Worm (Caenorhabditis elegans): ENCODE data around the gene R05H5.3.
A peak's percentile ranks its signal among the peaks of the same experiment; 100 is the strongest.

R05H5.3 gene

DNA sequence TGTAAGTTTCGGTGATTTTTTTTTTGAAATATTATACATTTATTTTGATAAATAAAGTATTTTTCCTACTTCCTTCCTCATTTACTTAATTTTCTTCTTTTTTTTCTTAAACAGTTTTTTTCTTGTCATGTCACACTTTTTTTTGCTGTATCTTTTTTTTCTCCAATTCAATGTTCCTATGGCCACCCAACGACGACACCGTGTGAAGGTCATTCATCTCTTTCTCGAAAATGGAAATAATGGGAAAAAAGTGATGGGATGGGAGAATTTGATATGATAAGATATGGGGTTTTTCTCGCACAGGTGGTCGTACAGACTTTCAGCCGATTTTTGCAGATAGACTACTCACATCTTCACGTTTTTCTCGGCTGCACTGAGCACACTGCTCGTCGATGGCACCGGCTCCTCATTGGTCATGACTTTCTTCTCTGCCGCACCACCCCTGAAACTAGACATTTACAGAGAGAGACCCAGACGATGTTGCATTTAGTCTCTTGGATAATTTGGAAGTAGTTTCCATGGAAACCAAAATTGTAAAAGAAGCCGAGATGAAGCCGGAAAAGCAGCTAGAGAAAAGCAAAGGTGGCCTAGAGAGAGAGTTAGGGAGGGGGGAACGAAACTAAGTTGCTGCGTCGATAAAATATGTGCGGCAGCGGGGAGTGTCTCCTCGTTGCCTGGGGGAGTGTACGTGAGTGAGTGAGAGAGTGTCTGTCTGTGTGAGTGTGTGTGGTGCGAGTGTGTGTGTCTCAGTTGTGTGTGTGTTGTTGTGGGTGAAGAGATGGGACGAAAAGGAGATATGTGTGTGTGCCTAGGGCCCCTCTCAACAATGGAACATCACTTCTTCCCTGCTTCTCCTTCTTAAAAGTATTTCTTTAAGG, 28.3 kb upstream of the R05H5.3 start, which contains the start of gene daf-19 (continued):
- TF ChIP-seq ztf-18 (tag; optimal IDR thresholded peaks at IDR 0.05) = peak; percentile 12
- no peak for TF ChIP-seq nhr-90 (tag; optimal IDR thresholded peaks at IDR 0.05)
- no peak for TF ChIP-seq nhr-179 (tag; optimal IDR thresholded peaks at IDR 0.05)
- TF ChIP-seq mcd-1 (GFP tag; IDR thresholded peaks at IDR 0.05) = no peak; the same call in 1 of the 2 replicates
- TF ChIP-seq ceh-100 (GFP tag; IDR thresholded peaks at IDR 0.05) = no peak; the same call in 1 of the 2 replicates
- peak; percentile 42 for TF ChIP-seq die-1 (tag; optimal IDR thresholded peaks at IDR 0.05)
- TF ChIP-seq rcor-1 (GFP tag; IDR thresholded peaks at IDR 0.05) = 0 out of 2 replicates have a peak, but pooled peaks have one; percentile 29
- no peak; the same call in 1 of the 2 replicates for TF ChIP-seq lir-1 (GFP tag; conservative IDR thresholded peaks at IDR 0.05)
- TF ChIP-seq snpc-4 (GFP tag; optimal IDR thresholded peaks at IDR 0.05) = no peak
- TF ChIP-seq snpc-4 (tag; optimal IDR thresholded peaks at IDR 0.05) = peak in 1 of 4 experiments; percentile 17
- no peak for TF ChIP-seq ztf-22 (GFP tag; optimal IDR thresholded peaks at IDR 0.05)
- no peak for TF ChIP-seq ceh-91 (GFP tag; IDR thresholded peaks at IDR 0.05)
- TF ChIP-seq Y67H2A.10 (GFP tag; conservative IDR thresholded peaks at IDR 0.05) = no peak
- TF ChIP-seq lin-40 (tag; optimal IDR thresholded peaks at IDR 0.05) = peak; percentile 23
- TF ChIP-seq ceh-27 (GFP tag; optimal IDR thresholded peaks at IDR 0.05) = peak; percentile 59
- TF ChIP-seq ekl-4 (GFP tag; IDR thresholded peaks at IDR 0.05) = 0 out of 2 replicates have a peak, but pooled peaks have one; percentile 33

DNA sequence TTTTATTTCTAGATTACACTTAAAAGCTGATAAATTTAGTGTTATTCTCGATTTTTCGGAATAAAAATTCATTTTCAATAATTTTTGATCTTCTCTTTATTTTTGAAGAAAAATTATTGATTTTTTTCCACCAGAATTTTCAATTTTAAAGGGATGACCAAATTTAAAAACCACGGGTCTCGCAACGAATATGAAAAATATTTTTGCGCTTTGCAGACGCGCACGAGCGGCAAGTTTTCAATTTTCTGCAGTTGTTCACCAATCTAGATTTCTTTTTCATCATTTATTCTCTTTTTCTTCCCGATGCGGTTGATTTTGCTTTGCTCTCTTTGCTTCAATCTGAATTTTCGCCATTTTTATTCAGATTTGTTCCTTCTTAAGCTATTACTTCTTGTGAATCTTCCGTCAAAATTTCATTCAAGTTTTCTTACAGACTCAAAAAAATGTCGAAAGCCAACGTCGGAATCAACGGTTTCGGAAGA, 26.5 kb upstream of the R05H5.3 start, which contains the start of gene gpd-4:
Gene gpd-4, plus strand, starts transcription at position 432 of the 482 bp plus-strand sequence.
- TF ChIP-seq snpc-4 (GFP tag; optimal IDR thresholded peaks at IDR 0.05) = no peak
- TF ChIP-seq snpc-4 (tag; optimal IDR thresholded peaks at IDR 0.05) = peak in 1 of 4 experiments; percentile 30
- TF ChIP-seq fkh-3 (tag; optimal IDR thresholded peaks at IDR 0.05) = no peak
- TF ChIP-seq dpl-1 (GFP tag; optimal IDR thresholded peaks at IDR 0.05) = peak; percentile 31
- TF ChIP-seq xnd-1 (tag; optimal IDR thresholded peaks at IDR 0.05) = peak; percentile 47
- no peak for TF ChIP-seq egrh-3 (GFP tag; IDR thresholded peaks at IDR 0.05)
- TF ChIP-seq B0035.1 (tag; optimal IDR thresholded peaks at IDR 0.05) = no peak
- TF ChIP-seq F10E7.11 (tag; optimal IDR thresholded peaks at IDR 0.05) = no peak
- TF ChIP-seq F52B5.7 (tag; optimal IDR thresholded peaks at IDR 0.05) = no peak
- TF ChIP-seq efl-1 (GFP tag; optimal IDR thresholded peaks at IDR 0.05) = peak; percentile 90
- TF ChIP-seq madf-6 (GFP tag; IDR thresholded peaks at IDR 0.05) = peak; percentile 81
- TF ChIP-seq attf-6 (GFP tag; IDR thresholded peaks at IDR 0.05) = no peak
- TF ChIP-seq ceh-91 (GFP tag; IDR thresholded peaks at IDR 0.05) = peak; percentile 82
- TF ChIP-seq D2030.7 (GFP tag; IDR thresholded peaks at IDR 0.05) = 0 out of 2 replicates have a peak, but pooled peaks have one; percentile 40
- peak; percentile 82 for TF ChIP-seq F33H1.4 (GFP tag; IDR thresholded peaks at IDR 0.05)
- TF ChIP-seq snpc-3.4 (tag; optimal IDR thresholded peaks at IDR 0.05) = peak; percentile 7
- peak; percentile 75 for TF ChIP-seq madf-8 (GFP tag; conservative IDR thresholded peaks at IDR 0.05)
- TF ChIP-seq lsl-1 (GFP tag; optimal IDR thresholded peaks at IDR 0.05) = peak; percentile 39

DNA sequence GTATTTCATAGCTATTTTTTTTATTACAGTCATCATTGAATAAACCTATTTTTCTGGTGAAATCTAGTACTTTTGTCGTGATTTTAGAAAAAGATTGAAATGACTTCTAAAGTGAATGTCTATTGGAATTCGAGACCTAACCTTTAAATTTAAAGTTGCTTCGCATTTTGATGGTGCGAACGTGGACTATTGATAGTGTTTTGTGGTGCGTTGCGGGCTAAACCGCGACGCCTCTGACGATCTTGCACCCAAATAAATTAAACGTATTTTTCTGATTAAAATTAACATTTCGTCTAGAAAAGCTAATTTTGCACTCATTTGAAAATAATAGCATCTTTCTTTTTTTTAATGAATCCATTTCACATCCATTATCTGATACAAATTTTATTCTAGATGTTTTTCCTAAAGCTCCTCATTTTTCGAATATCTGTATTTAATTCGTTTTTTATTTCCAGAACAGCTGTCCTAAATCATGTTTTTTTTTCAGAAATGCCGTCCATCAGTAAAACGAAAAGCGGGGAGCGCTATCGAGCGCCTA, 24.9 kb upstream of the R05H5.3 start, which contains the start of gene wbp-11:
Gene wbp-11, plus strand, starts transcription at position 488 of the 538 bp plus-strand sequence.
- TF ChIP-seq F22D6.2 (tag; optimal IDR thresholded peaks at IDR 0.05) (no peak), madf-6 (GFP tag; IDR thresholded peaks at IDR 0.05) (peak; percentile 52; the same call in 1 of the 2 replicates), zim-3 (tag; optimal IDR thresholded peaks at IDR 0.05) (no peak), rec-8 (tag; optimal IDR thresholded peaks at IDR 0.05) (no peak), F52B5.7 (tag; optimal IDR thresholded peaks at IDR 0.05) (no peak), lsl-1 (GFP tag; optimal IDR thresholded peaks at IDR 0.05) (peak; percentile 4), snpc-4 (GFP tag; optimal IDR thresholded peaks at IDR 0.05) (no peak), snpc-4 (tag; optimal IDR thresholded peaks at IDR 0.05) (no peak), cebp-2 (GFP tag; IDR thresholded peaks at IDR 0.05) (no peak), dox-1 (GFP tag; IDR thresholded peaks at IDR 0.05) (no peak), ztf-22 (GFP tag; optimal IDR thresholded peaks at IDR 0.05) (no peak), F49E8.2 (tag; optimal IDR thresholded peaks at IDR 0.05; ENCODE audit: insufficient read depth) (peak; percentile 25), unc-130 (GFP tag; optimal IDR thresholded peaks at IDR 0.05) (no peak), snpc-1.1 (tag; optimal IDR thresholded peaks at IDR 0.05; ENCODE audit: insufficient read depth) (no peak), B0019.2 (GFP tag; conservative IDR thresholded peaks at IDR 0.05) (no peak), ama-1 (optimal IDR thresholded peaks at IDR 0.05) (no peak), ama-1 (GFP tag; optimal IDR thresholded peaks at IDR 0.05) (no peak), ceh-100 (GFP tag; IDR thresholded peaks at IDR 0.05) (0 out of 2 replicates have a peak, but pooled peaks have one; percentile 24)

Data from whole organism, young adult.